Fruit fly (Drosophila melanogaster) Kc167 (cell line): ENCODE measurements around the gene CG4570.

ENCODE experiments used
- Myc ChIP-seq: fragments of >200 bp; optimal IDR thresholded peaks from 2 replicates; lab custom pipeline; 2017; ENCODE audit warnings: missing external identifiers
- h ChIP-seq: fragments of >200 bp; optimal IDR thresholded peaks from 3 replicates; lab custom pipeline; 2018; ENCODE audit warnings: missing external identifiers
- psq ChIP-seq: fragments of >200 bp; optimal IDR thresholded peaks from 2 replicates; lab custom pipeline; 2017; ENCODE audit warnings: missing external identifiers

DNA sequence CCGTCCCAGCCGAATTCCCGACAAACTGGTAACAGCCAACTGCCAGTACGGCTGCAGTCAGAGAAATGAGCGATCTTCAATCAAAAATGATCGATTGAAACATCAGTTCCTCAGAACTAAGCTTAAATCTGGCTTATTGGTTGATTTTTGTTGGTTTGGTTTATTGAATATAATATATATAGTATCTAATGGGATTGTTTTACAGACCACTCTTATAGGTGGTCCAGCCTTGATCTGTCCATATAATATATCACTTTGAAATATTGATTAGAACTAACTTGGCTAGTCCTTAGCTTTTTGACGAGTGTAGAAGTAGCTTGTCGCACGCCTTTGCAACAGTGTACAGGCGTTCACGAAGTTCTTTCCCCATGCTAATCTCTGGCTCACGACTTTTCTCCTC is 14.2 kb upstream of the CG4570 start:
- no peak for TF ChIP-seq h (lab: Kevin White, UChicago)
- no peak for TF ChIP-seq psq (lab: Kevin White, UChicago)
- TF ChIP-seq Myc: no peak
